Fruit fly (Drosophila melanogaster): ENCODE results near the gene CG31522.
A peak's percentile ranks its signal among the peaks of the same experiment; 100 is the strongest.

Gene CG31522

DNA sequence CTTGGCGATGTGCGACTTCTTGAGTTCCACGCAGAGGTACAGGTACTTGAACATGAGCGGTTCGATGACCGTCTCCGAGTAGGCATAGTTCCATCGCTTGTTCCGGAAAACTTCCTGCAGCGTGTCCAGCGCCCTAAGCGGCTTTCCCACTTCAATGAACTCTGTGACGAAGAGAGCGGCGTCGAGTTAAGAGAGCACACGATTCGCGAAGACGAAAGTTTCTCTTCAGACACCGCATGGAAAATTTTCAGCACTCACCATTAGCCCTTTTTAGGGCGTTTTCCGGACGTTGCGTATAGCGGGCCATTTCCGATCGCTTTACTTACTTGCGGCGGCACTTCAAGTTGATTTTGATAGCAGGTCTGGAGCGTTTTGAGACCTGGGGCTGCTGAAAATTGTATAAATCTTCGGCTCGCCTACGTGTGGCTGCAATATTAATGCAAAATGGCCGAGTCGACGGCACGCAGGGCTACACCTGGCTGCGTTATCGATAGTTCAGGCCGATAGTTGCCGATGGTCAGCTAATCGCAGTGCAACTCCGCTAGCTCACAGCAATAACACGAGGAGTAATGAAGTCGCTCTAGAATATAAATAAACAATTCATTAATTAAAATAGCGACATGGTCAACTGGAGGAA, 29.1 kb downstream of the CG31522 start, which contains the start of the genes eIF3a and CG1074 (continued):
- TF ChIP-seq H15 (GFP tag; IDR thresholded peaks at IDR 0.05) (peak; percentile 50; the same call in 2 of the 3 replicates), pho (GFP tag; optimal IDR thresholded peaks at IDR 0.05) (peak; percentile 79), cad (GFP tag; optimal IDR thresholded peaks at IDR 0.05) (no peak), CG6683 (GFP tag; optimal IDR thresholded peaks at IDR 0.05) (peak; percentile 43), CG5180 (GFP tag; optimal IDR thresholded peaks at IDR 0.05) (no peak), eve (GFP tag; optimal IDR thresholded peaks at IDR 0.05) (no peak), CG14860 (GFP tag; IDR thresholded peaks at IDR 0.05; ENCODE audit: partially characterized antibody) (peak; percentile 97), CG31441 (GFP tag; IDR thresholded peaks at IDR 0.05) (no peak; the same call in 1 of the 2 replicates), Fer1 (GFP tag; optimal IDR thresholded peaks at IDR 0.05) (peak; percentile 82), chif (GFP tag; optimal IDR thresholded peaks at IDR 0.05) (peak in 1 of 2 experiments; percentile 46), CG4854 (GFP tag; optimal IDR thresholded peaks at IDR 0.05) (peak; percentile 55), chinmo (GFP tag; IDR thresholded peaks at IDR 0.05; ENCODE audit: partially characterized antibody) (peak; percentile 97), NK7.1 (GFP tag; optimal IDR thresholded peaks at IDR 0.05) (peak; percentile 36), hbn (GFP tag; IDR thresholded peaks at IDR 0.05; ENCODE audit: partially characterized antibody) (peak; percentile 91), scrt (GFP tag; optimal IDR thresholded peaks at IDR 0.05) (peak; percentile 50), pnt (GFP tag; optimal IDR thresholded peaks at IDR 0.05) (no peak), emc (GFP tag; optimal IDR thresholded peaks at IDR 0.05) (peak; percentile 28), Awh (GFP tag; IDR thresholded peaks at IDR 0.05) (peak; percentile 32; the same call in 1 of the 2 replicates), vnd (GFP tag; IDR thresholded peaks at IDR 0.05; ENCODE audit: partially characterized antibody) (peak; percentile 96), CG42726 (GFP tag; IDR thresholded peaks at IDR 0.05; ENCODE audit: partially characterized antibody) (peak; percentile 98), CG12391 (tag; optimal IDR thresholded peaks at IDR 0.05) (peak; percentile 66), Atf6 (GFP tag; IDR thresholded peaks at IDR 0.05) (peak; percentile 66), CG16779 (GFP tag; IDR thresholded peaks at IDR 0.05) (0 out of 2 replicates have a peak, but pooled peaks have one; percentile 65), CG13894 (tag; optimal IDR thresholded peaks at IDR 0.05) (peak; percentile 82), unpg (GFP tag; optimal IDR thresholded peaks at IDR 0.05) (no peak), mld (GFP tag; IDR thresholded peaks at IDR 0.05; ENCODE audit: partially characterized antibody) (peak; percentile 96), CG1602 (GFP tag; optimal IDR thresholded peaks at IDR 0.05) (no peak), dmrt99B (tag; optimal IDR thresholded peaks at IDR 0.05) (no peak), phol (tag; optimal IDR thresholded peaks at IDR 0.05) (peak; percentile 99), tap (tag; optimal IDR thresholded peaks at IDR 0.05) (no peak), wek (GFP tag; optimal IDR thresholded peaks at IDR 0.05) (peak; percentile 65), gfzf (GFP tag; optimal IDR thresholded peaks at IDR 0.05) (peak; percentile 51), CG11456 (GFP tag; IDR thresholded peaks at IDR 0.05) (peak; percentile 86), Lhr (GFP tag; optimal IDR thresholded peaks at IDR 0.05) (peak; percentile 68), cas (GFP tag; IDR thresholded peaks at IDR 0.05) (peak; percentile 54; the same call in 1 of the 2 replicates), Ada2b (GFP tag; IDR thresholded peaks at IDR 0.05) (peak; percentile 48), bigmax (GFP tag; optimal IDR thresholded peaks at IDR 0.05) (peak; percentile 46), Med (GFP tag) (peak; percentile 97), Myb (GFP tag; optimal IDR thresholded peaks at IDR 0.05) (peak; percentile 70), dati (GFP tag; IDR thresholded peaks at IDR 0.05) (no peak), sd (tag; optimal IDR thresholded peaks at IDR 0.05) (no peak), HLHmδ (GFP tag; optimal IDR thresholded peaks at IDR 0.05) (peak; percentile 92), gcm2 (GFP tag; optimal IDR thresholded peaks at IDR 0.05) (peak; percentile 51), esg (GFP tag; conservative IDR thresholded peaks at IDR 0.05) (no peak), CG10654 (GFP tag; optimal IDR thresholded peaks at IDR 0.05) (peak; percentile 40), CG12236 (GFP tag; optimal IDR thresholded peaks at IDR 0.05) (peak; percentile 5), CG15696 (tag; optimal IDR thresholded peaks at IDR 0.05) (peak; percentile 4), CG12104 (GFP tag; optimal IDR thresholded peaks at IDR 0.05) (peak; percentile 33), CG7556 (GFP tag; optimal IDR thresholded peaks at IDR 0.05) (peak; percentile 24)
